Worm (Caenorhabditis elegans) whole organism, young adult: Measurements from ENCODE around the gene sqv-1.

ENCODE experiments used
- B0035.1 ChIP-seq: sonication (generic microtip); optimal IDR thresholded peaks from 2 replicates; lab custom pipeline; 2016; ENCODE audit warnings: missing genetic modification characterization, mild to moderate bottlenecking, missing compliant biosample characterization, missing genotype, missing genetic modification reagents
- B0261.1 ChIP-seq: sonication (generic microtip); optimal IDR thresholded peaks from 2 replicates; lab custom pipeline; 2016; ENCODE audit warnings: mild to moderate bottlenecking, missing genetic modification characterization, moderate library complexity, missing compliant biosample characterization
- B0336.3 ChIP-seq: fragments of 200-800 bp; sonication (Bioruptor generic); IDR thresholded peaks from 2 replicates; pipeline ENCODE4 v1.3.6; 2022; ENCODE audit warnings: missing genetic modification characterization, missing compliant biosample characterization
- C17E4.6 ChIP-seq: fragments of 200-800 bp; sonication (Bioruptor generic); IDR thresholded peaks from 2 replicates; pipeline ENCODE4 v1.3.6; 2022; ENCODE audit warnings: missing genetic modification reagents, missing genetic modification characterization, missing compliant biosample characterization
- F23B12.7 ChIP-seq: sonication (generic microtip); optimal IDR thresholded peaks from 2 replicates; lab custom pipeline; 2017; ENCODE audit warnings: missing genetic modification characterization, mild to moderate bottlenecking, missing compliant biosample characterization, antibody characterized with exemption, moderate library complexity; ENCODE audit not compliant: insufficient read depth
- F52B5.7 ChIP-seq: sonication (generic microtip); optimal IDR thresholded peaks from 2 replicates; lab custom pipeline; 2016; ENCODE audit warnings: mild to moderate bottlenecking, missing genetic modification characterization, missing compliant biosample characterization
- F57A8.1 ChIP-seq: fragments of 200-800 bp; sonication (Bioruptor generic); optimal IDR thresholded peaks from 2 replicates; lab custom pipeline; 2018; ENCODE audit warnings: mild to moderate bottlenecking, missing genetic modification characterization, moderate library complexity, missing compliant biosample characterization
- T07F8.4 ChIP-seq: sonication (generic microtip); optimal IDR thresholded peaks from 2 replicates; lab custom pipeline; 2016; ENCODE audit warnings: mild to moderate bottlenecking, missing genetic modification characterization, moderate library complexity, missing compliant biosample characterization
- Y53F4B.3 ChIP-seq: fragments of 200-800 bp; sonication (Bioruptor generic); IDR thresholded peaks from 2 replicates; pipeline ENCODE4 v1.3.6; 2022; ENCODE audit warnings: missing genetic modification reagents, missing genetic modification characterization, missing compliant biosample characterization
- Y67H2A.10 ChIP-seq: fragments of 200-800 bp; sonication (Bioruptor generic); conservative IDR thresholded peaks from 2 replicates; pipeline ENCODE4 v1.3.6; 2022; ENCODE audit warnings: missing genetic modification reagents, missing genetic modification characterization, missing compliant biosample characterization
- Y79H2A.3 ChIP-seq: fragments of 200-800 bp; sonication (Bioruptor generic); conservative IDR thresholded peaks from 2 replicates; pipeline ENCODE4 v1.3.6; 2022; ENCODE audit warnings: missing genetic modification reagents, missing genetic modification characterization, missing compliant biosample characterization
- Y95B8A.8 ChIP-seq: fragments of 200-800 bp; sonication (Bioruptor generic); IDR thresholded peaks from 2 replicates; pipeline ENCODE4 v1.3.6; 2022; ENCODE audit warnings: missing genetic modification reagents, missing genetic modification characterization, missing compliant biosample characterization
- ZK185.1 ChIP-seq: sonication (generic microtip); optimal IDR thresholded peaks from 2 replicates; lab custom pipeline; 2016; ENCODE audit warnings: mild to moderate bottlenecking, missing genetic modification characterization, missing compliant biosample characterization; ENCODE audit not compliant: poor library complexity, severe bottlenecking
- akir-1 ChIP-seq: fragments of 200-800 bp; sonication (Bioruptor generic); optimal IDR thresholded peaks from 2 replicates; lab custom pipeline; 2018; ENCODE audit warnings: mild to moderate bottlenecking, missing genetic modification characterization, moderate library complexity, missing compliant biosample characterization
- athp-1 ChIP-seq: sonication (generic microtip); optimal IDR thresholded peaks from 2 replicates; lab custom pipeline; 2017; ENCODE audit warnings: mild to moderate bottlenecking, missing genetic modification characterization, missing compliant biosample characterization
- attf-3 ChIP-seq: fragments of 200-800 bp; sonication (Bioruptor generic); conservative IDR thresholded peaks from 2 replicates; pipeline ENCODE4 v1.3.6; 2022; ENCODE audit warnings: missing genetic modification reagents, missing genetic modification characterization, missing compliant biosample characterization
- attf-5 ChIP-seq: fragments of 200-800 bp; sonication (Bioruptor generic); optimal IDR thresholded peaks from 2 replicates; lab custom pipeline; 2018; ENCODE audit warnings: mild to moderate bottlenecking, missing genetic modification characterization, missing compliant biosample characterization
- attf-6 ChIP-seq: fragments of 200-800 bp; sonication (Bioruptor generic); IDR thresholded peaks from 2 replicates; pipeline ENCODE4 v1.3.6; 2022; ENCODE audit warnings: missing genetic modification reagents, missing genetic modification characterization, missing compliant biosample characterization
- ccch-3 ChIP-seq: fragments of 200-800 bp; sonication (Bioruptor generic); optimal IDR thresholded peaks from 2 replicates; lab custom pipeline; 2018; ENCODE audit warnings: mild to moderate bottlenecking, missing genetic modification characterization, missing compliant biosample characterization
- cebp-1 ChIP-seq, 2 experiments: fragments of 200-800 bp in 1 of 2; sonication (Bioruptor generic) in 1 of 2; sonication (generic microtip) in 1 of 2; IDR thresholded peaks in 1 of 2; optimal IDR thresholded peaks in 1 of 2; 2 replicates each; pipeline versions ENCODE4 v1.3.6 to Lab custom; 2017 to 2022; ENCODE audit warnings: missing compliant biosample characterization in 2 of 2, missing genetic modification characterization in 2 of 2, mild to moderate bottlenecking in 1 of 2, missing genetic modification reagents in 1 of 2, moderate library complexity in 1 of 2
- ceh-58 ChIP-seq: fragments of 200-800 bp; sonication (Bioruptor generic); IDR thresholded peaks from 2 replicates; pipeline ENCODE4 v1.3.6; 2022; ENCODE audit warnings: missing genetic modification characterization, missing compliant biosample characterization
- dpff-1 ChIP-seq: sonication (generic microtip); optimal IDR thresholded peaks from 2 replicates; lab custom pipeline; 2017; ENCODE audit warnings: mild to moderate bottlenecking, missing genetic modification characterization, missing compliant biosample characterization
- fkh-3 ChIP-seq: sonication (generic microtip); optimal IDR thresholded peaks from 2 replicates; lab custom pipeline; 2016; ENCODE audit warnings: mild to moderate bottlenecking, missing genetic modification characterization, missing compliant biosample characterization
- hmg-1.2 ChIP-seq: fragments of 200-800 bp; sonication (Bioruptor generic); IDR thresholded peaks from 2 replicates; pipeline ENCODE4 v1.3.6; 2022; ENCODE audit warnings: missing genetic modification reagents, missing genetic modification characterization, missing compliant biosample characterization
- hrde-1 ChIP-seq: sonication (generic microtip); optimal IDR thresholded peaks from 2 replicates; lab custom pipeline; 2016; ENCODE audit warnings: missing genetic modification characterization, mild to moderate bottlenecking, missing compliant biosample characterization, moderate library complexity, missing genotype, missing genetic modification reagents, borderline replicate concordance
- let-607 ChIP-seq, 2 experiments: fragments of 200-800 bp in 1 of 2; sonication (Bioruptor generic) in 1 of 2; sonication (generic microtip) in 1 of 2; optimal IDR thresholded peaks; 2 replicates each; lab custom pipeline; 2016 to 2018; ENCODE audit warnings: mild to moderate bottlenecking in 2 of 2, missing compliant biosample characterization in 2 of 2, missing genetic modification characterization in 2 of 2, moderate library complexity in 2 of 2, missing genotype in 1 of 2
- mcd-1 ChIP-seq: fragments of 200-800 bp; sonication (Bioruptor generic); IDR thresholded peaks from 2 replicates; pipeline ENCODE4 v1.3.6; 2022; ENCODE audit warnings: missing genetic modification reagents, missing genetic modification characterization, missing compliant biosample characterization
- nfya-2 ChIP-seq: fragments of 200-800 bp; sonication (Bioruptor generic); IDR thresholded peaks from 2 replicates; pipeline ENCODE4 v1.3.6; 2022; ENCODE audit warnings: missing genetic modification reagents, missing genetic modification characterization, missing compliant biosample characterization
- nhr-120 ChIP-seq: fragments of 200-800 bp; sonication (Bioruptor generic); IDR thresholded peaks from 2 replicates; pipeline ENCODE4 v1.3.6; 2022; ENCODE audit warnings: missing genetic modification characterization, missing compliant biosample characterization
- nhr-80 ChIP-seq: sonication (generic microtip); optimal IDR thresholded peaks from 2 replicates; lab custom pipeline; 2016; ENCODE audit warnings: missing genetic modification characterization, missing compliant biosample characterization
- sdz-38 ChIP-seq: sonication (generic microtip); optimal IDR thresholded peaks from 2 replicates; lab custom pipeline; 2016; ENCODE audit warnings: missing genotype, missing genetic modification characterization, missing compliant biosample characterization
- snpc-1.1 ChIP-seq: sonication (generic microtip); optimal IDR thresholded peaks from 2 replicates; lab custom pipeline; 2017; ENCODE audit warnings: missing genetic modification characterization, mild to moderate bottlenecking, missing compliant biosample characterization, antibody characterized with exemption, moderate library complexity, missing genotype, missing genetic modification reagents; ENCODE audit not compliant: insufficient read depth
- snpc-1.3 ChIP-seq: sonication (generic microtip); optimal IDR thresholded peaks from 2 replicates; lab custom pipeline; 2017; ENCODE audit warnings: missing genetic modification characterization, mild to moderate bottlenecking, missing compliant biosample characterization, antibody characterized with exemption, moderate library complexity, missing genotype, missing genetic modification reagents; ENCODE audit not compliant: insufficient read depth
- sptf-2 ChIP-seq: fragments of 200-800 bp; sonication (Bioruptor generic); optimal IDR thresholded peaks from 2 replicates; lab custom pipeline; 2018; ENCODE audit warnings: mild to moderate bottlenecking, missing genetic modification characterization, missing compliant biosample characterization
- tbp1 ChIP-seq: fragments of 200-800 bp; sonication (Bioruptor generic); optimal IDR thresholded peaks from 2 replicates; lab custom pipeline; 2018; ENCODE audit warnings: mild to moderate bottlenecking, missing genetic modification characterization, missing compliant biosample characterization
- unc-62 ChIP-seq: fragments of 150-350 bp; optimal IDR thresholded peaks from 2 replicates; lab custom pipeline; 2014; ENCODE audit warnings: missing biosample characterization, missing genetic modification reagents, missing genetic modification characterization
- xnd-1 ChIP-seq: sonication (generic microtip); optimal IDR thresholded peaks from 2 replicates; lab custom pipeline; 2016; ENCODE audit warnings: missing genotype, missing genetic modification reagents, missing genetic modification characterization, missing compliant biosample characterization
- ztf-25 ChIP-seq: fragments of 200-800 bp; sonication (Bioruptor generic); IDR thresholded peaks from 2 replicates; pipeline ENCODE4 v1.3.6; 2022; ENCODE audit warnings: missing genetic modification reagents, missing genetic modification characterization, missing compliant biosample characterization
- ztf-28 ChIP-seq: fragments of 200-800 bp; sonication (Bioruptor generic); IDR thresholded peaks from 2 replicates; pipeline ENCODE4 v1.3.6; 2022; ENCODE audit warnings: missing genetic modification reagents, missing genetic modification characterization, missing compliant biosample characterization

Gene sqv-1

ce11 chrIV:8375381-8375780 lies 14.5 kb downstream of the sqv-1 start (continued):
- peak; percentile 89 for TF ChIP-seq tbp1 (GFP tag; lab: Kevin White, UChicago)
- no peak for TF ChIP-seq ztf-28 (GFP tag; lab: Robert Waterston, UW)
- TF ChIP-seq attf-3: peak; percentile 67
- no peak for TF ChIP-seq xnd-1 (tag; lab: Kevin White, UChicago)
- 0 out of 2 replicates have a peak, but pooled peaks have one; percentile 43 for TF ChIP-seq Y67H2A.10 (GFP tag; lab: Robert Waterston, UW)
- TF ChIP-seq snpc-1.3 (tag; lab: Kevin White, UChicago): peak; percentile 84
- TF ChIP-seq C17E4.6 (GFP tag; lab: Robert Waterston, UW): peak; percentile 43; the same call in 1 of the 2 replicates
- peak; percentile 46 for TF ChIP-seq snpc-1.1 (tag; lab: Kevin White, UChicago)
- peak; percentile 85 for TF ChIP-seq ZK185.1
- peak; percentile 80 for TF ChIP-seq athp-1
- TF ChIP-seq T07F8.4 (tag; lab: Kevin White, UChicago): peak; percentile 76
- peak; percentile 20; the same call in 1 of the 2 replicates for TF ChIP-seq Y53F4B.3 (GFP tag; lab: Robert Waterston, UW)
- TF ChIP-seq unc-62 (GFP tag; lab: Kevin White, UChicago): no peak
- peak; percentile 83 for TF ChIP-seq B0336.3 (GFP tag; lab: Robert Waterston, UW)
- TF ChIP-seq Y79H2A.3: 0 out of 2 replicates have a peak, but pooled peaks have one; percentile 54
- TF ChIP-seq nfya-2 (GFP tag; lab: Robert Waterston, UW): no peak
- peak; percentile 59; the same call in 1 of the 2 replicates for TF ChIP-seq mcd-1 (GFP tag; lab: Robert Waterston, UW)
- TF ChIP-seq cebp-1 (GFP tag; IDR thresholded peaks at IDR 0.05; lab: Robert Waterston, UW): 0 out of 2 replicates have a peak, but pooled peaks have one; percentile 9
- TF ChIP-seq cebp-1 (tag; optimal IDR thresholded peaks at IDR 0.05; lab: Kevin White, UChicago): peak; percentile 70
- peak; percentile 77 for TF ChIP-seq B0261.1 (tag; lab: Kevin White, UChicago)
- TF ChIP-seq B0035.1 (tag; lab: Kevin White, UChicago): peak; percentile 29
- peak; percentile 49 for TF ChIP-seq sptf-2 (GFP tag; lab: Kevin White, UChicago)
- TF ChIP-seq fkh-3 (tag; lab: Kevin White, UChicago): no peak
- TF ChIP-seq F52B5.7 (tag; lab: Kevin White, UChicago): peak; percentile 74
- 0 out of 2 replicates have a peak, but pooled peaks have one; percentile 16 for TF ChIP-seq attf-6 (GFP tag; lab: Robert Waterston, UW)
- TF ChIP-seq nhr-120 (GFP tag; lab: Robert Waterston, UW): no peak
- peak; percentile 50 for TF ChIP-seq ccch-3 (GFP tag; lab: Kevin White, UChicago)
- no peak for TF ChIP-seq akir-1
- peak; percentile 49 for TF ChIP-seq attf-5 (GFP tag; lab: Kevin White, UChicago)
- peak; percentile 44; the same call in 1 of the 2 replicates for TF ChIP-seq ztf-25 (GFP tag; lab: Robert Waterston, UW)
- no peak for TF ChIP-seq sdz-38 (tag; lab: Kevin White, UChicago)
- TF ChIP-seq hrde-1 (tag; lab: Kevin White, UChicago): peak; percentile 78
- TF ChIP-seq ceh-58 (GFP tag; lab: Robert Waterston, UW): 0 out of 2 replicates have a peak, but pooled peaks have one; percentile 70
- TF ChIP-seq dpff-1 (tag; lab: Kevin White, UChicago): no peak

ce11 chrIV:8376923-8377322 lies 16.0 kb downstream of the sqv-1 start:
- TF ChIP-seq nhr-80 (tag; lab: Kevin White, UChicago): peak; percentile 26
- TF ChIP-seq ztf-25 (GFP tag; lab: Robert Waterston, UW): no peak
- no peak for TF ChIP-seq F23B12.7 (tag; lab: Kevin White, UChicago)
- no peak; the same call in 1 of the 2 replicates for TF ChIP-seq hmg-1.2
- no peak for TF ChIP-seq Y95B8A.8
- TF ChIP-seq cebp-1 (GFP tag; IDR thresholded peaks at IDR 0.05; lab: Robert Waterston, UW): no peak; the same call in 1 of the 2 replicates
- peak; percentile 68 for TF ChIP-seq cebp-1 (tag; optimal IDR thresholded peaks at IDR 0.05; lab: Kevin White, UChicago)
- TF ChIP-seq fkh-3 (tag; lab: Kevin White, UChicago): no peak
- TF ChIP-seq F57A8.1 (GFP tag; lab: Kevin White, UChicago): no peak
- no peak for TF ChIP-seq let-607 (tag; optimal IDR thresholded peaks at IDR 0.05; lab: Kevin White, UChicago)
- TF ChIP-seq Y79H2A.3: no peak
